Fruit fly (Drosophila melanogaster): ENCODE measurements around the gene Vps16B.

DNA sequence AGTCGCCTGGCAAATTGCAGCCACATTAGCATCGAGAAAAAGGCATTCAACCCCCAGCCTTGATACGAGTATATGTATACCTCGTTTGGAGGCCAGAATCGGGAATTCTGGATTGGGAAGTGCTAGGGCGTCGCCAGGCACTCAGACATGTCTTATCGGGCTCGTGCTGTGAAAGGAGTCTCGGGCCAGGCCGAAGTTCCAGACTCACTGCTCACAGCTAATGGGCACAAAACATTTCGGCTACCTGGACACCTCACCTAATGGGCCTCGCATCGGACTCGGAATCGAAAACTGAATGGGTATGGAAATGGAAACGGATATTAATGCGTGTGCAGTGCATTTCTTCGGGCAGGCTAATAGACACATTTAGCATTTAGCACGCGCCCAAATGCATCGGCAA, 45.3 kb downstream of the Vps16B start:
- TF ChIP-seq CG8478 (optimal IDR thresholded peaks at IDR 0.05) (no peak), CTCF (optimal IDR thresholded peaks at IDR 0.05) (no peak)

All from S2 (cell line).